Worm (Caenorhabditis elegans) whole organism, L4 larva: ENCODE data around the gene F39E9.14.
A peak's percentile ranks its signal among the peaks of the same experiment; 100 is the strongest.

Source experiments
- Y48G9A.11 ChIP-seq: fragments of 200-800 bp; sonication (Bioruptor generic); IDR thresholded peaks from 2 replicates; pipeline ENCODE4 v1.3.6; 2022; ENCODE audit warnings: missing genetic modification reagents, missing genetic modification characterization, missing compliant biosample characterization
- Y75B8A.6 ChIP-seq: fragments of 200-800 bp; sonication (Bioruptor generic); IDR thresholded peaks from 2 replicates; pipeline ENCODE4 v1.3.6; 2022; ENCODE audit warnings: missing genetic modification reagents, missing genetic modification characterization, missing compliant biosample characterization
- egl-27 ChIP-seq: sonication (generic microtip); optimal IDR thresholded peaks from 3 replicates; lab custom pipeline; 2017; ENCODE audit warnings: missing biosample characterization, missing genetic modification reagents, missing genetic modification characterization
- nhr-28 ChIP-seq: fragments of 150-350 bp; optimal IDR thresholded peaks from 2 replicates; lab custom pipeline; 2014; ENCODE audit warnings: missing biosample characterization, missing genetic modification characterization
- nhr-6 ChIP-seq: fragments of 150-350 bp; optimal IDR thresholded peaks from 2 replicates; lab custom pipeline; 2014; ENCODE audit warnings: missing biosample characterization, missing genetic modification characterization
- sdz-12 ChIP-seq: fragments of 200-800 bp; sonication (Bioruptor generic); optimal IDR thresholded peaks from 2 replicates; lab custom pipeline; 2018; ENCODE audit warnings: mild to moderate bottlenecking, missing genetic modification characterization, missing compliant biosample characterization
- ztf-11 ChIP-seq: fragments of 150-350 bp; optimal IDR thresholded peaks from 2 replicates; lab custom pipeline; 2014; ENCODE audit warnings: missing biosample characterization, missing genetic modification characterization

F39E9.14 gene

ce11 chrII:3244070-3244469 lies 46.4 kb downstream of the F39E9.14 start, which contains the start of gene C17F4.12:
TSS of gene C17F4.12 (minus strand) at chrII:3244170.
- TF ChIP-seq ztf-11 (no peak), Y48G9A.11 (GFP tag; lab: Robert Waterston, UW) (no peak), Y75B8A.6 (GFP tag; lab: Robert Waterston, UW) (no peak)

ce11 chrII:3241842-3242241 lies 48.6 kb downstream of the F39E9.14 start:
- TF ChIP-seq egl-27 (tag; lab: Kevin White, UChicago) (no peak), nhr-6 (tag; lab: Kevin White, UChicago) (no peak), Y48G9A.11 (GFP tag; lab: Robert Waterston, UW) (no peak), sdz-12 (GFP tag; lab: Kevin White, UChicago) (no peak), nhr-28 (peak; percentile 0)
